Worm (Caenorhabditis elegans): Measurements from ENCODE around the gene mrps-22.

mrps-22 gene

ce11 chrII:10550173-10550572 lies 32.2 kb upstream of the mrps-22 start:
- peak; percentile 13 for TF ChIP-seq ces-1 (GFP tag; optimal IDR thresholded peaks at IDR 0.05)
- no peak for TF ChIP-seq bed-3 (GFP tag; optimal IDR thresholded peaks at IDR 0.05)

ce11 chrII:10550872-10551647 lies 31.4 kb upstream of the mrps-22 start:
- TF ChIP-seq flh-1 (GFP tag; optimal IDR thresholded peaks at IDR 0.05) (no peak), unc-39 (tag; optimal IDR thresholded peaks at IDR 0.05) (no peak), elt-3 (tag; optimal IDR thresholded peaks at IDR 0.05) (no peak), lin-32 (GFP tag; optimal IDR thresholded peaks at IDR 0.05) (no peak), pha-4 (tag; optimal IDR thresholded peaks at IDR 0.05) (no peak), nhr-12 (tag; optimal IDR thresholded peaks at IDR 0.05) (no peak), tbx-8 (GFP tag; optimal IDR thresholded peaks at IDR 0.05) (no peak), lsy-2 (tag; optimal IDR thresholded peaks at IDR 0.05) (no peak), unc-62 (GFP tag; optimal IDR thresholded peaks at IDR 0.05) (no peak)

DNA sequence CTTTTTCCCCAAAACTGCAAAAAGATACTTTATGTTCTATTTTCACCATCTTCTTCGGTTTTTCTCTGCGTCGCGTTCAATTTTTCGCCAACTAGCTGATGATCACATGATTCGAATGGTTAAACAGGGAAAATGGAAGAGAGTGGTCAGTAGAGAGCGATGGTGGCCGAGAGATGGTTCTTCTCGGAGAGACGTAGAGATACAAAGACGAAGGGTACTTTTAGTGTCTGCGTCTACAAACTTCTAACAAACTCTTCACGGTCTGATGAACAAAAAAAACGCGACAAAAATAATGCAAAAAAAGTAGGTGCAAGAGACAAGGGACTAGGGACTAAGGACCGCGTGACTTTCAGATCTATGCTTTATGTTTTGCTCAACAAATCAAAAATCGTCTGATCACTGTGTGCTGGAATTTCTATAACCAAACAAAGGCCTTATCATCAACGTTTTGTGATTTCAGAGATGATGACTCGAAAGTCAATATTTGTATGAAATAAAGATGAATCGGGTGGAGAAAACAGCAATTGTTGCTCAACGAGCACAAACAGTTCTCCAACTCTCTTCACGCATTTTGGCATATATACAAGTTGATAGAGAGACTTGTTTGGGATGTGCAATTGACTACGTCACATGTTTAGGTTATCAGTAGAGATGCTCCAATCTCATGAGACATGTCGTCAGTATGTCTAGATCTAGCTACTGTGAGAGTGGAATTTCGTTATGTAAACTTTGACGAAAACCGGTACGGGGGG lies 30.3 kb upstream of the mrps-22 start:
- TF ChIP-seq blmp-1 (tag; optimal IDR thresholded peaks at IDR 0.05) (peak; percentile 34), mep-1 (tag; optimal IDR thresholded peaks at IDR 0.05) (peak; percentile 59), nhr-28 (tag; optimal IDR thresholded peaks at IDR 0.05) (no peak), ceh-43 (GFP tag; optimal IDR thresholded peaks at IDR 0.05) (no peak), bed-3 (GFP tag; optimal IDR thresholded peaks at IDR 0.05) (no peak), nhr-76 (tag; optimal IDR thresholded peaks at IDR 0.05) (no peak), flh-1 (GFP tag; optimal IDR thresholded peaks at IDR 0.05) (no peak), mab-5 (tag; optimal IDR thresholded peaks at IDR 0.05) (no peak), tbx-8 (GFP tag; optimal IDR thresholded peaks at IDR 0.05) (no peak), unc-62 (GFP tag; optimal IDR thresholded peaks at IDR 0.05) (peak; percentile 32), M03D4.4 (tag; optimal IDR thresholded peaks at IDR 0.05) (no peak), hlh-1 (tag; optimal IDR thresholded peaks at IDR 0.05) (peak; percentile 49), ham-2 (GFP tag; optimal IDR thresholded peaks at IDR 0.05) (peak; percentile 41), ces-1 (GFP tag; optimal IDR thresholded peaks at IDR 0.05) (peak; percentile 75), drap-1 (GFP tag; optimal IDR thresholded peaks at IDR 0.05) (no peak), lin-13 (tag; optimal IDR thresholded peaks at IDR 0.05) (no peak), lsy-2 (tag; optimal IDR thresholded peaks at IDR 0.05) (peak; percentile 21), nhr-237 (tag; optimal IDR thresholded peaks at IDR 0.05) (peak; percentile 73), ztf-11 (tag; optimal IDR thresholded peaks at IDR 0.05) (no peak), mls-2 (tag; optimal IDR thresholded peaks at IDR 0.05) (peak; percentile 9), cnd-1 (tag; optimal IDR thresholded peaks at IDR 0.05) (no peak), sptf-1 (tag; optimal IDR thresholded peaks at IDR 0.05) (no peak), ceh-83 (GFP tag; optimal IDR thresholded peaks at IDR 0.05) (no peak), lin-32 (GFP tag; optimal IDR thresholded peaks at IDR 0.05) (no peak), unc-39 (tag; optimal IDR thresholded peaks at IDR 0.05) (no peak), elt-3 (tag; optimal IDR thresholded peaks at IDR 0.05) (no peak), unc-120 (tag; optimal IDR thresholded peaks at IDR 0.05; ENCODE audit: poor library complexity, severe bottlenecking) (peak; percentile 71), nhr-2 (tag; optimal IDR thresholded peaks at IDR 0.05) (peak; percentile 34), snpc-4 (tag; optimal IDR thresholded peaks at IDR 0.05) (no peak), pha-4 (tag; optimal IDR thresholded peaks at IDR 0.05) (peak; percentile 23), elt-1 (tag; optimal IDR thresholded peaks at IDR 0.05; ENCODE audit: borderline replicate concordance, insufficient read depth) (peak; percentile 44), nhr-12 (tag; optimal IDR thresholded peaks at IDR 0.05) (no peak), ceh-39 (tag; optimal IDR thresholded peaks at IDR 0.05) (no peak), zip-8 (tag; optimal IDR thresholded peaks at IDR 0.05) (no peak), sem-2 (GFP tag; optimal IDR thresholded peaks at IDR 0.05) (no peak)
